Fruit fly (Drosophila melanogaster) whole organism, wandering third instar larva: ENCODE measurements around the gene CG34134.
A peak's percentile ranks its signal among the peaks of the same experiment; 100 is the strongest.

Source experiments
- Abd-B ChIP-seq: fragments of >200 bp; optimal IDR thresholded peaks from 2 replicates; lab custom pipeline; 2017; ENCODE audit warnings: missing biosample characterization, missing genetic modification characterization
- CG32264 ChIP-seq: fragments of 200-800 bp; sonication (Bioruptor generic); optimal IDR thresholded peaks from 2 replicates; lab custom pipeline; 2016; ENCODE audit warnings: missing biosample characterization, missing genetic modification characterization
- CG9705 ChIP-seq: fragments of 200-800 bp; sonication (Bioruptor generic); optimal IDR thresholded peaks from 2 replicates; lab custom pipeline; 2018; ENCODE audit warnings: missing biosample characterization, mild to moderate bottlenecking, missing genetic modification characterization
- CrebA ChIP-seq: fragments of 200-800 bp; sonication (Bioruptor generic); optimal IDR thresholded peaks from 2 replicates; lab custom pipeline; 2016; ENCODE audit warnings: missing biosample characterization, mild to moderate bottlenecking, missing genetic modification characterization, borderline replicate concordance
- Dfd ChIP-seq: fragments of >200 bp; optimal IDR thresholded peaks from 2 replicates; lab custom pipeline; 2017; ENCODE audit warnings: missing biosample characterization, missing genetic modification characterization
- Dif ChIP-seq: fragments of 200-275, 200-300 bp; sonication (Bioruptor generic); optimal IDR thresholded peaks from 2 replicates; lab custom pipeline; 2018; ENCODE audit warnings: missing biosample characterization, missing genetic modification characterization; ENCODE audit not compliant: partially characterized antibody
- GATAd ChIP-seq: sonication (Bioruptor generic); optimal IDR thresholded peaks from 2 replicates; lab custom pipeline; 2016; ENCODE audit warnings: missing biosample characterization, missing genetic modification characterization
- HLH106 ChIP-seq: fragments of 200-800 bp; optimal IDR thresholded peaks from 3 replicates; lab custom pipeline; 2019; ENCODE audit warnings: missing biosample characterization, mild to moderate bottlenecking, missing genetic modification characterization, moderate library complexity
- Hnf4 ChIP-seq: fragments of 200-800 bp; sonication (Bioruptor generic); optimal IDR thresholded peaks from 2 replicates; lab custom pipeline; 2016; ENCODE audit warnings: missing biosample characterization, mild to moderate bottlenecking, missing genetic modification characterization
- Hr78 ChIP-seq: fragments of >200 bp; optimal IDR thresholded peaks from 2 replicates; lab custom pipeline; 2017; ENCODE audit warnings: missing biosample characterization, missing genetic modification characterization
- Hr83 ChIP-seq: fragments of 200-300 bp; sonication (Bioruptor generic); optimal IDR thresholded peaks from 2 replicates; lab custom pipeline; 2016; ENCODE audit warnings: missing biosample characterization, mild to moderate bottlenecking, missing genetic modification characterization, moderate library complexity; ENCODE audit not compliant: poor library complexity, severe bottlenecking
- Jra ChIP-seq: sonication (Bioruptor generic); optimal IDR thresholded peaks from 2 replicates; lab custom pipeline; 2016; ENCODE audit warnings: missing biosample characterization, missing genetic modification characterization
- Mio ChIP-seq: sonication (Bioruptor generic); optimal IDR thresholded peaks from 2 replicates; lab custom pipeline; 2016; ENCODE audit warnings: missing biosample characterization, missing genetic modification characterization
- Myc ChIP-seq: fragments of >200 bp; optimal IDR thresholded peaks from 2 replicates; lab custom pipeline; 2017
- N ChIP-seq: fragments of >200 bp; optimal IDR thresholded peaks from 2 replicates; lab custom pipeline; 2018; ENCODE audit warnings: missing biosample characterization, missing external identifiers, missing genetic modification characterization
- OdsH ChIP-seq: fragments of 200-800 bp; sonication (Bioruptor generic); optimal IDR thresholded peaks from 2 replicates; lab custom pipeline; 2016; ENCODE audit warnings: missing biosample characterization, mild to moderate bottlenecking, missing genetic modification characterization
- Rel ChIP-seq, 2 experiments: fragments of 200-800 bp; sonication (Bioruptor generic) in 1 of 2; optimal IDR thresholded peaks; 2 replicates in 1 of 2; 3 replicates in 1 of 2; lab custom pipeline; 2016 to 2019; ENCODE audit warnings: mild to moderate bottlenecking in 2 of 2, missing biosample characterization in 2 of 2, missing genetic modification characterization in 2 of 2, moderate library complexity in 1 of 2
- Sp1 ChIP-seq: fragments of 200-800 bp; sonication (Bioruptor generic); optimal IDR thresholded peaks from 3 replicates; lab custom pipeline; 2019; ENCODE audit warnings: missing biosample characterization, mild to moderate bottlenecking, missing genetic modification characterization, moderate library complexity
- Vsx2 ChIP-seq: fragments of 200-300, 225-300 bp; sonication (Bioruptor generic); optimal IDR thresholded peaks from 2 replicates; lab custom pipeline; 2018; ENCODE audit warnings: missing biosample characterization, missing genetic modification characterization; ENCODE audit not compliant: partially characterized antibody
- br ChIP-seq: fragments of 200-800 bp; sonication (Bioruptor generic); optimal IDR thresholded peaks from 2 replicates; lab custom pipeline; 2016; ENCODE audit warnings: missing biosample characterization, missing genetic modification characterization
- brk ChIP-seq: fragments of 200-800 bp; sonication (Bioruptor generic); optimal IDR thresholded peaks from 2 replicates; lab custom pipeline; 2016; ENCODE audit warnings: missing biosample characterization, mild to moderate bottlenecking, missing genetic modification characterization
- dl ChIP-seq, 2 experiments: fragments of 175-275, 200-275 bp in 1 of 2; fragments of 200-275 bp in 1 of 2; sonication (Bioruptor generic); optimal IDR thresholded peaks; lab custom pipeline; 2018; ENCODE audit warnings: mild to moderate bottlenecking in 2 of 2, missing biosample characterization in 2 of 2, missing genetic modification characterization in 2 of 2, moderate library complexity in 2 of 2; ENCODE audit not compliant: partially characterized antibody in 2 of 2, insufficient read depth in 1 of 2
- dmrt93B ChIP-seq: fragments of 200-800 bp; sonication (Bioruptor generic); optimal IDR thresholded peaks from 2 replicates; lab custom pipeline; 2018; ENCODE audit warnings: missing biosample characterization, mild to moderate bottlenecking, missing genetic modification characterization
- dsf ChIP-seq: sonication (Bioruptor generic); optimal IDR thresholded peaks from 2 replicates; lab custom pipeline; 2016; ENCODE audit warnings: missing biosample characterization, missing genetic modification characterization, borderline replicate concordance
- ey ChIP-seq: fragments of 200-800 bp; sonication (Bioruptor generic); optimal IDR thresholded peaks from 2 replicates; lab custom pipeline; 2016; ENCODE audit warnings: missing biosample characterization, missing genetic modification characterization
- foxo ChIP-seq, 2 experiments: fragments of 200-800 bp; sonication (Bioruptor generic); optimal IDR thresholded peaks; 2 replicates in 1 of 2; 3 replicates in 1 of 2; lab custom pipeline; 2016 to 2017; ENCODE audit warnings: missing biosample characterization in 2 of 2, missing genetic modification characterization in 2 of 2
- fru ChIP-seq: fragments of 200-800 bp; sonication (Bioruptor generic); optimal IDR thresholded peaks from 3 replicates; lab custom pipeline; 2016; ENCODE audit warnings: missing biosample characterization, mild to moderate bottlenecking, missing genetic modification characterization
- h ChIP-seq: fragments of 200-800 bp; sonication (Bioruptor generic); optimal IDR thresholded peaks from 3 replicates; lab custom pipeline; 2016; ENCODE audit warnings: missing biosample characterization, mild to moderate bottlenecking, missing genetic modification characterization
- jim ChIP-seq: fragments of 175-275, 200-325 bp; sonication (Bioruptor generic); optimal IDR thresholded peaks from 2 replicates; lab custom pipeline; 2016; ENCODE audit warnings: missing biosample characterization, mild to moderate bottlenecking, missing genetic modification characterization
- lola ChIP-seq: fragments of >200 bp; optimal IDR thresholded peaks from 2 replicates; lab custom pipeline; 2017; ENCODE audit warnings: missing biosample characterization, missing genetic modification characterization
- pan ChIP-seq: fragments of >200 bp; optimal IDR thresholded peaks from 2 replicates; lab custom pipeline; 2017
- psq ChIP-seq: fragments of 200-800 bp; sonication (Bioruptor generic); optimal IDR thresholded peaks from 3 replicates; lab custom pipeline; 2017; ENCODE audit warnings: missing biosample characterization, mild to moderate bottlenecking, missing genetic modification characterization, moderate library complexity
- rgr ChIP-seq: fragments of 200-800 bp; sonication (Bioruptor generic); optimal IDR thresholded peaks from 3 replicates; lab custom pipeline; 2016; ENCODE audit warnings: missing biosample characterization, mild to moderate bottlenecking, missing genetic modification characterization
- sage ChIP-seq: fragments of 200-800 bp; sonication (Bioruptor generic); optimal IDR thresholded peaks from 2 replicates; lab custom pipeline; 2016; ENCODE audit warnings: missing biosample characterization, mild to moderate bottlenecking, missing genetic modification characterization
- sv ChIP-seq: fragments of 200-800 bp; sonication (Bioruptor generic); optimal IDR thresholded peaks from 3 replicates; lab custom pipeline; 2016; ENCODE audit warnings: missing biosample characterization, missing genetic modification characterization
- tai ChIP-seq: sonication (Bioruptor generic); optimal IDR thresholded peaks from 2 replicates; lab custom pipeline; 2016; ENCODE audit warnings: missing biosample characterization, missing genetic modification characterization
- usp ChIP-seq: fragments of >200 bp; optimal IDR thresholded peaks from 2 replicates; lab custom pipeline; 2017; ENCODE audit warnings: missing biosample characterization, missing genetic modification characterization
- woc ChIP-seq: sonication (Bioruptor generic); optimal IDR thresholded peaks from 2 replicates; lab custom pipeline; 2016; ENCODE audit warnings: missing biosample characterization, mild to moderate bottlenecking, missing genetic modification characterization

CG34134 gene

dm6 chr2L:8165800-8166576 lies 24.6 kb downstream of the CG34134 start:
- TF ChIP-seq pan (lab: Kevin White, UChicago) (no peak), ey (GFP tag; lab: Kevin White, UChicago) (no peak), Hr83 (GFP tag; lab: Kevin White, UChicago) (no peak), Myc (lab: Kevin White, UChicago) (no peak), Dif (GFP tag; lab: Kevin White, UChicago) (no peak), tai (GFP tag; lab: Kevin White, UChicago) (no peak), h (GFP tag; lab: Kevin White, UChicago) (no peak), psq (GFP tag; lab: Kevin White, UChicago) (no peak)

- TF ChIP-seq tai (GFP tag; lab: Kevin White, UChicago) (peak; percentile 62), OdsH (GFP tag; lab: Kevin White, UChicago) (peak; percentile 47), pan (lab: Kevin White, UChicago) (no peak), Myc (lab: Kevin White, UChicago) (no peak), Hnf4 (GFP tag; lab: Kevin White, UChicago) (peak; percentile 67), CrebA (no peak), Dif (GFP tag; lab: Kevin White, UChicago) (no peak), foxo (GFP tag; optimal IDR thresholded peaks at IDR 0.05; lab: Kevin White, UChicago) (peak in 1 of 2 experiments; percentile 45), Dfd (GFP tag; lab: Kevin White, UChicago) (no peak), fru (GFP tag; lab: Kevin White, UChicago) (no peak), CG9705 (no peak), N (GFP tag; lab: Kevin White, UChicago) (no peak), sage (GFP tag; lab: Kevin White, UChicago) (peak; percentile 3), woc (GFP tag; lab: Kevin White, UChicago) (no peak), Rel (GFP tag; optimal IDR thresholded peaks at IDR 0.05; lab: Kevin White, UChicago) (no peak), Rel (tag; optimal IDR thresholded peaks at IDR 0.05; lab: Kevin White, UChicago) (no peak), h (GFP tag; lab: Kevin White, UChicago) (peak; percentile 62), Mio (GFP tag; lab: Kevin White, UChicago) (no peak), brk (GFP tag; lab: Kevin White, UChicago) (peak; percentile 63), lola (GFP tag; lab: Kevin White, UChicago) (no peak), Hr83 (GFP tag; lab: Kevin White, UChicago) (peak; percentile 96), rgr (peak; percentile 73), psq (GFP tag; lab: Kevin White, UChicago) (peak; percentile 41), sv (GFP tag; lab: Kevin White, UChicago) (peak; percentile 41), Sp1 (GFP tag; lab: Kevin White, UChicago) (peak; percentile 52), usp (no peak), Jra (GFP tag; lab: Kevin White, UChicago) (peak; percentile 61), GATAd (GFP tag; lab: Kevin White, UChicago) (no peak), HLH106 (peak; percentile 5), jim (GFP tag; lab: Kevin White, UChicago) (no peak), dl (GFP tag; optimal IDR thresholded peaks at IDR 0.05; lab: Kevin White, UChicago; ENCODE audit: insufficient read depth in 1 of 2, partially characterized antibody in 2 of 2) (no peak), Abd-B (GFP tag; lab: Kevin White, UChicago) (no peak), Vsx2 (GFP tag; lab: Kevin White, UChicago) (no peak), Hr78 (GFP tag; lab: Kevin White, UChicago) (no peak), ey (GFP tag; lab: Kevin White, UChicago) (no peak), CG32264 (no peak), br (GFP tag; lab: Kevin White, UChicago) (peak; percentile 19), dsf (GFP tag; lab: Kevin White, UChicago) (peak; percentile 35), dmrt93B (GFP tag; lab: Kevin White, UChicago) (peak; percentile 38)
Observed at dm6 chr2L:8164219-8164618, 26.4 kb downstream of the CG34134 start.
